Fruit fly (Drosophila melanogaster): Measurements from ENCODE around the gene Hmu.

- no peak for TF ChIP-seq CG4707 (GFP tag; optimal IDR thresholded peaks at IDR 0.05)
- TF ChIP-seq psq (GFP tag; optimal IDR thresholded peaks at IDR 0.05), result no peak
- TF ChIP-seq CG3065 (GFP tag; optimal IDR thresholded peaks at IDR 0.05), result no peak
- TF ChIP-seq ems (GFP tag; optimal IDR thresholded peaks at IDR 0.05), result no peak
- TF ChIP-seq CG12071 (GFP tag; optimal IDR thresholded peaks at IDR 0.05), result no peak
- no peak for TF ChIP-seq CG2889 (GFP tag; IDR thresholded peaks at IDR 0.05)
- TF ChIP-seq croc (GFP tag; conservative IDR thresholded peaks at IDR 0.05), result no peak
- TF ChIP-seq Sry-δ (GFP tag; optimal IDR thresholded peaks at IDR 0.05), result no peak
- no peak for TF ChIP-seq onecut (GFP tag; IDR thresholded peaks at IDR 0.05)
- no peak for TF ChIP-seq Lpt (GFP tag; optimal IDR thresholded peaks at IDR 0.05)
- TF ChIP-seq CG17568 (GFP tag; optimal IDR thresholded peaks at IDR 0.05), result no peak
- no peak for TF ChIP-seq hb (GFP tag; IDR thresholded peaks at IDR 0.05; ENCODE audit: partially characterized antibody)
Measured at dm6 chr3R:27293065-27293464, 4.5 kb downstream of the Hmu start.

All from whole organism, embryonic.